Fruit fly (Drosophila melanogaster) whole organism, embryonic: Measurements from ENCODE around the gene Pif1.

Experiments
- Atf3 ChIP-seq: fragments of 200-800 bp; sonication (Bioruptor generic); optimal IDR thresholded peaks from 3 replicates; lab custom pipeline; 2016; ENCODE audit warnings: missing biosample characterization, missing genetic modification characterization
- BtbVII ChIP-seq: fragments of 200-800 bp; sonication (Bioruptor generic); optimal IDR thresholded peaks from 3 replicates; lab custom pipeline; 2017; ENCODE audit warnings: missing biosample characterization, mild to moderate bottlenecking, missing genetic modification characterization
- CG12659 ChIP-seq: fragments of 200-800 bp; sonication (Bioruptor generic); optimal IDR thresholded peaks from 3 replicates; lab custom pipeline; 2017; ENCODE audit warnings: mild to moderate bottlenecking, missing biosample characterization, missing genetic modification reagents, missing genetic modification characterization
- CG12744 ChIP-seq: fragments of 200-800 bp; sonication (Bioruptor generic); optimal IDR thresholded peaks from 2 replicates; lab custom pipeline; 2016; ENCODE audit warnings: missing biosample characterization, missing genetic modification characterization
- CG13424 ChIP-seq: fragments of 200-800 bp; sonication (Bioruptor generic); optimal IDR thresholded peaks from 2 replicates; lab custom pipeline; 2019; ENCODE audit warnings: missing biosample characterization, mild to moderate bottlenecking, missing genetic modification characterization, moderate library complexity
- CG15514 ChIP-seq: fragments of 200-800 bp; sonication (Bioruptor generic); optimal IDR thresholded peaks from 3 replicates; lab custom pipeline; 2017; ENCODE audit warnings: missing biosample characterization, missing genetic modification characterization, mild to moderate bottlenecking, moderate library complexity, missing genetic modification reagents
- CG18764 ChIP-seq: fragments of 200-800 bp; sonication (Bioruptor generic); optimal IDR thresholded peaks from 3 replicates; lab custom pipeline; 2016; ENCODE audit warnings: missing biosample characterization, missing genetic modification characterization
- CG2116 ChIP-seq: fragments of 200-800 bp; sonication (Bioruptor generic); optimal IDR thresholded peaks from 3 replicates; lab custom pipeline; 2018; ENCODE audit warnings: missing biosample characterization, mild to moderate bottlenecking, missing genetic modification characterization
- CG31441 ChIP-seq: fragments of 200-800 bp; sonication (Bioruptor generic); IDR thresholded peaks from 2 replicates; pipeline ENCODE4 v1.3.6; 2022; ENCODE audit warnings: missing biosample characterization, missing genetic modification characterization
- CG34224 ChIP-seq: fragments of 200-800 bp; sonication (Bioruptor generic); IDR thresholded peaks from 3 replicates; pipeline ENCODE4 v1.3.6; 2022; ENCODE audit warnings: missing biosample characterization, missing genetic modification characterization; ENCODE audit not compliant: partially characterized antibody
- CG3726 ChIP-seq: fragments of 200-800 bp; sonication (Bioruptor generic); IDR thresholded peaks from 3 replicates; pipeline ENCODE4, ENCODE4 v1.3.6; 2022; ENCODE audit warnings: missing biosample characterization, missing genetic modification characterization
- CG3838 ChIP-seq: fragments of 200-800 bp; sonication (Bioruptor generic); optimal IDR thresholded peaks from 3 replicates; lab custom pipeline; 2016; ENCODE audit warnings: missing biosample characterization, missing genetic modification characterization
- CG6791 ChIP-seq: fragments of 200-800 bp; sonication (Bioruptor generic); IDR thresholded peaks from 3 replicates; pipeline ENCODE4 v1.3.6; 2022; ENCODE audit warnings: missing biosample characterization, missing genetic modification characterization; ENCODE audit not compliant: partially characterized antibody
- CG7357 ChIP-seq: fragments of 200-800 bp; sonication (Bioruptor generic); IDR thresholded peaks from 3 replicates; pipeline ENCODE4 v1.3.6; 2022; ENCODE audit warnings: missing biosample characterization, missing genetic modification characterization
- CG7786 ChIP-seq: fragments of 200-800 bp; sonication (Bioruptor generic); optimal IDR thresholded peaks from 2 replicates; lab custom pipeline; 2016; ENCODE audit warnings: missing biosample characterization, missing genetic modification characterization
- CG8924 ChIP-seq: fragments of 200-800 bp; optimal IDR thresholded peaks from 3 replicates; lab custom pipeline; 2019; ENCODE audit warnings: missing biosample characterization, mild to moderate bottlenecking, missing genetic modification characterization, moderate library complexity
- CG8944 ChIP-seq: fragments of 200-800 bp; sonication (Bioruptor generic); optimal IDR thresholded peaks from 3 replicates; lab custom pipeline; 2016; ENCODE audit warnings: missing biosample characterization, missing genetic modification characterization
- CG9437 ChIP-seq: fragments of 200-800 bp; sonication (Bioruptor generic); optimal IDR thresholded peaks from 2 replicates; lab custom pipeline; 2018; ENCODE audit warnings: missing biosample characterization, mild to moderate bottlenecking, missing genetic modification characterization
- CoRest ChIP-seq: fragments of 200-800 bp; sonication (Bioruptor generic); optimal IDR thresholded peaks from 3 replicates; lab custom pipeline; 2018; ENCODE audit warnings: missing biosample characterization, mild to moderate bottlenecking, missing genetic modification characterization, moderate library complexity
- Drgx ChIP-seq: fragments of 200-800 bp; sonication (Bioruptor generic); IDR thresholded peaks from 2 replicates; pipeline ENCODE4 v1.3.6; 2022; ENCODE audit warnings: missing biosample characterization, missing genetic modification characterization
- Ets97D ChIP-seq: fragments of 200-800 bp; sonication (Bioruptor generic); optimal IDR thresholded peaks from 3 replicates; lab custom pipeline; 2016; ENCODE audit warnings: missing biosample characterization, missing genetic modification characterization
- HLHmδ ChIP-seq: fragments of 200-800 bp; sonication (Bioruptor generic); optimal IDR thresholded peaks from 2 replicates; lab custom pipeline; 2018; ENCODE audit warnings: missing biosample characterization, mild to moderate bottlenecking, missing genetic modification characterization, moderate library complexity
- HmgD ChIP-seq: fragments of 200-800 bp; sonication (Bioruptor generic); optimal IDR thresholded peaks from 3 replicates; lab custom pipeline; 2016; ENCODE audit warnings: missing biosample characterization, missing genetic modification characterization
- HmgZ ChIP-seq: fragments of 200-800 bp; sonication (Bioruptor generic); optimal IDR thresholded peaks from 2 replicates; lab custom pipeline; 2018; ENCODE audit warnings: missing biosample characterization, mild to moderate bottlenecking, missing genetic modification characterization
- MBD-R2 ChIP-seq: fragments of 200-800 bp; sonication (Bioruptor generic); IDR thresholded peaks from 2 replicates; pipeline ENCODE4 v1.3.6; 2022; ENCODE audit warnings: missing biosample characterization, missing genetic modification characterization
- Sin3A ChIP-seq: fragments of >200 bp; optimal IDR thresholded peaks from 2 replicates; lab custom pipeline; 2018
- Sox102F ChIP-seq: fragments of 200-800 bp; sonication (Bioruptor generic); optimal IDR thresholded peaks from 2 replicates; lab custom pipeline; 2018; ENCODE audit warnings: missing biosample characterization, mild to moderate bottlenecking, missing genetic modification characterization, moderate library complexity
- Trl ChIP-seq, 3 experiments: fragments of >200 bp in 2 of 3; fragments of 200-800 bp in 1 of 3; sonication (Bioruptor generic) in 1 of 3; optimal IDR thresholded peaks; 2 replicates in 1 of 3; 3 replicates in 2 of 3; lab custom pipeline; 2016 to 2017; ENCODE audit warnings: missing biosample characterization in 1 of 3, missing genetic modification characterization in 1 of 3
- YL-1 ChIP-seq: fragments of 200-800 bp; sonication (Bioruptor generic); optimal IDR thresholded peaks from 3 replicates; lab custom pipeline; 2017; ENCODE audit warnings: missing biosample characterization, mild to moderate bottlenecking, missing genetic modification characterization
- bbx ChIP-seq: fragments of 200-800 bp; sonication (Bioruptor generic); IDR thresholded peaks from 2 replicates; pipeline ENCODE4 v1.3.6; 2022; ENCODE audit warnings: missing biosample characterization, missing genetic modification characterization; ENCODE audit not compliant: partially characterized antibody
- bigmax ChIP-seq: fragments of 200-800 bp; sonication (Bioruptor generic); optimal IDR thresholded peaks from 2 replicates; lab custom pipeline; 2018; ENCODE audit warnings: missing biosample characterization, mild to moderate bottlenecking, missing genetic modification characterization
- btn ChIP-seq: fragments of 200-800 bp; sonication (Bioruptor generic); optimal IDR thresholded peaks from 2 replicates; lab custom pipeline; 2016; ENCODE audit warnings: missing biosample characterization, missing genetic modification characterization
- cas ChIP-seq: fragments of 200-800 bp; sonication (Bioruptor generic); IDR thresholded peaks from 2 replicates; pipeline ENCODE4 v1.3.6; 2022; ENCODE audit warnings: missing biosample characterization, missing genetic modification characterization
- cato ChIP-seq: fragments of 200-800 bp; sonication (Bioruptor generic); optimal IDR thresholded peaks from 2 replicates; lab custom pipeline; 2016; ENCODE audit warnings: missing biosample characterization, missing genetic modification characterization, borderline replicate concordance
- corto ChIP-seq: fragments of 200-800 bp; sonication (Bioruptor generic); optimal IDR thresholded peaks from 2 replicates; lab custom pipeline; 2016; ENCODE audit warnings: missing biosample characterization, mild to moderate bottlenecking, missing genetic modification characterization, moderate library complexity
- gcm ChIP-seq: fragments of 200-800 bp; sonication (Bioruptor generic); optimal IDR thresholded peaks from 2 replicates; lab custom pipeline; 2019; ENCODE audit warnings: missing biosample characterization, mild to moderate bottlenecking, missing genetic modification characterization, moderate library complexity
- gfzf ChIP-seq: fragments of 200-800 bp; sonication (Bioruptor generic); optimal IDR thresholded peaks from 2 replicates; lab custom pipeline; 2016; ENCODE audit warnings: missing biosample characterization, mild to moderate bottlenecking, missing genetic modification characterization, moderate library complexity
- gsb ChIP-seq: fragments of 200-800 bp; sonication (Bioruptor generic); IDR thresholded peaks from 2 replicates; pipeline ENCODE4 v1.3.6; 2022; ENCODE audit warnings: missing biosample characterization, missing genetic modification characterization
- hbn ChIP-seq: fragments of 200-800 bp; sonication (Bioruptor generic); IDR thresholded peaks from 2 replicates; pipeline ENCODE4 v1.3.6; 2022; ENCODE audit warnings: missing biosample characterization, missing genetic modification characterization; ENCODE audit not compliant: partially characterized antibody
- jing ChIP-seq: fragments of 200-800 bp; sonication (Bioruptor generic); optimal IDR thresholded peaks from 2 replicates; lab custom pipeline; 2018; ENCODE audit warnings: missing biosample characterization, mild to moderate bottlenecking, missing genetic modification characterization
- lilli ChIP-seq: fragments of 200-800 bp; sonication (Bioruptor generic); optimal IDR thresholded peaks from 3 replicates; lab custom pipeline; 2016; ENCODE audit warnings: missing biosample characterization, missing genetic modification characterization
- nerfin-1 ChIP-seq: fragments of 200-800 bp; sonication (Bioruptor generic); optimal IDR thresholded peaks from 3 replicates; lab custom pipeline; 2019; ENCODE audit warnings: missing biosample characterization, mild to moderate bottlenecking, missing genetic modification characterization, moderate library complexity
- nmo ChIP-seq: fragments of 200-800 bp; sonication (Bioruptor generic); optimal IDR thresholded peaks from 2 replicates; lab custom pipeline; 2018; ENCODE audit warnings: missing biosample characterization, mild to moderate bottlenecking, missing genetic modification characterization, moderate library complexity
- org-1 ChIP-seq: fragments of 200-800 bp; sonication (Bioruptor generic); optimal IDR thresholded peaks from 2 replicates; lab custom pipeline; 2017; ENCODE audit warnings: missing biosample characterization, missing genetic modification characterization
- pfk ChIP-seq: fragments of 200-800 bp; sonication (Bioruptor generic); optimal IDR thresholded peaks from 2 replicates; lab custom pipeline; 2018; ENCODE audit warnings: missing biosample characterization, mild to moderate bottlenecking, missing genetic modification characterization, moderate library complexity
- ro ChIP-seq: fragments of 200-800 bp; sonication (Bioruptor generic); IDR thresholded peaks from 2 replicates; pipeline ENCODE4 v1.3.6; 2022; ENCODE audit warnings: missing biosample characterization, missing genetic modification characterization
- sens ChIP-seq: fragments of 200-800 bp; sonication (Bioruptor generic); peaks from one replicate; lab custom pipeline; 2016; ENCODE audit warnings: missing biosample characterization, missing genetic modification characterization
- tup ChIP-seq: fragments of 200-800 bp; sonication (Bioruptor generic); optimal IDR thresholded peaks from 2 replicates; lab custom pipeline; 2016; ENCODE audit warnings: missing biosample characterization, mild to moderate bottlenecking, missing genetic modification characterization, moderate library complexity
- vvl ChIP-seq: fragments of 200-800 bp; sonication (Bioruptor generic); IDR thresholded peaks from 2 replicates; pipeline ENCODE4 v1.3.6; 2022; ENCODE audit warnings: missing biosample characterization, missing genetic modification characterization

The Pif1 gene

DNA sequence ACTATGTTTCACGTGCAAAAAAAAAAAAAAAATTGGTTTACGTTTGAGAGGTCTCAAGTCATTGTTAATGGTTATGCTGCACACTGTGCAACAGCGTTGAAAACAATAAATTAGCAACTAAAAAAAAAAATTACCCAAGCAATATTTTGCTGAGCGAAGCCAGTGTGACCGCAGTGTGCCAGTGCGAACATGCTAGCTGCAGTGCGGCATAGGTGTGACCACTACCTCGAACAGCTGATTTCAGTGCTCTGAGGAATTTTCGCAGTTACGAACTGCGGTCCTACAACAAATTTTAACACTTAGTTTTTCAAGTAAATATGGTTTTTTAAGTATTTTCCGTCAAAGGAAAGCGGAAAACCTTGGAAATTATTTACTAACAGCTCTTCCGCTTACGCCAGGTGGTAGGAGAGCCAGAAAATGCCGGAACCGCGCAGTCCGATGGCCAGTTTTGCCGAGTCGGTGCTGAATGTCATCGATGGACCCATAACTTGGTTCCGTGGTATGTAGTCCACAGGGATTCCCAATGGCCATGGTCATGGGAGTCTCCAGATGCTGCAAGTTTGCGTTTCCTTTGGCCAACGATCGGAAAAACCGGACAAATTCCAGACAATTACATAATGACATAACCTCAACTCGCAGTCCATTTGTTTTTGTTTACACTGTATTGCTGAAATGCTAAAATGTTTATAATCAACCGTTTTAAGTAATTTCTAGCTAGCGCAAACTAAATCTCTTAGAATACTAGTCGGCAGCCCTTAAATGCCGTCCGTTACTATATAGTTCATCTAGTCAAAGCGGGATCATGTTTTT lies 3.7 kb downstream of the Pif1 start, which contains the start of the genes msl-2 and ND-PDSW (continued):
- peak; percentile 89 for TF ChIP-seq MBD-R2 (GFP tag; lab: Robert Waterston, UW)
- TF ChIP-seq tup (GFP tag; lab: Kevin White, UChicago): no peak
- peak; percentile 36 for TF ChIP-seq HmgD (GFP tag; lab: Kevin White, UChicago)
- no peak for TF ChIP-seq hbn
- TF ChIP-seq bigmax (GFP tag; lab: Kevin White, UChicago): peak; percentile 92
- TF ChIP-seq CG2116 (GFP tag; lab: Kevin White, UChicago): peak; percentile 51
- no peak for TF ChIP-seq lilli (GFP tag; lab: Kevin White, UChicago)
- no peak for TF ChIP-seq CG12744 (GFP tag; lab: Kevin White, UChicago)
- TF ChIP-seq BtbVII (GFP tag; lab: Kevin White, UChicago): no peak
- TF ChIP-seq CG18764 (GFP tag; lab: Kevin White, UChicago): no peak
- no peak for TF ChIP-seq CG8944 (GFP tag; lab: Kevin White, UChicago)
- no peak for TF ChIP-seq CG13424 (tag; lab: Kevin White, UChicago)
- peak; percentile 42; the same call in 1 of the 3 replicates for TF ChIP-seq CG6791
- no peak for TF ChIP-seq gcm (GFP tag; lab: Kevin White, UChicago)
- TF ChIP-seq bbx: peak; percentile 21; the same call in 1 of the 2 replicates
- TF ChIP-seq CG15514 (GFP tag; lab: Kevin White, UChicago): peak; percentile 42
- TF ChIP-seq nmo (GFP tag; lab: Kevin White, UChicago): peak; percentile 37
- TF ChIP-seq org-1 (GFP tag; lab: Kevin White, UChicago): no peak
- peak; percentile 35 for TF ChIP-seq CG8924 (tag; lab: Kevin White, UChicago)
- no peak for TF ChIP-seq cas (GFP tag; lab: Robert Waterston, UW)
- TF ChIP-seq jing (GFP tag; lab: Kevin White, UChicago): no peak
- no peak for TF ChIP-seq cato (GFP tag; lab: Kevin White, UChicago)
- TF ChIP-seq HmgZ (tag; lab: Kevin White, UChicago): peak; percentile 41
- TF ChIP-seq CG3726 (GFP tag; lab: Robert Waterston, UW): no peak
- TF ChIP-seq CG7786: no peak
- 0 out of 2 replicates have a peak, but pooled peaks have one; percentile 22 for TF ChIP-seq Drgx (GFP tag; lab: Robert Waterston, UW)
- peak; percentile 62 for TF ChIP-seq CG12659 (GFP tag; lab: Kevin White, UChicago)
- no peak for TF ChIP-seq btn (GFP tag; lab: Kevin White, UChicago)
- TF ChIP-seq corto: no peak
- TF ChIP-seq nerfin-1 (tag; lab: Kevin White, UChicago): peak; percentile 19
- peak; percentile 20 for TF ChIP-seq Ets97D
- no peak for TF ChIP-seq Atf3
- TF ChIP-seq Trl (optimal IDR thresholded peaks at IDR 0.05; lab: Kevin White, UChicago): no peak
- no peak for TF ChIP-seq Trl (GFP tag; optimal IDR thresholded peaks at IDR 0.05; lab: Kevin White, UChicago)
- peak; percentile 22 for TF ChIP-seq HLHmδ (GFP tag; lab: Kevin White, UChicago)
- TF ChIP-seq Sin3A: peak; percentile 74
- peak; percentile 92 for TF ChIP-seq CG7357
- TF ChIP-seq Sox102F (GFP tag; lab: Kevin White, UChicago): no peak
- TF ChIP-seq vvl (GFP tag; lab: Robert Waterston, UW): no peak
- no peak for TF ChIP-seq ro
- TF ChIP-seq pfk (GFP tag; lab: Kevin White, UChicago): no peak
- TF ChIP-seq gsb: no peak
- TF ChIP-seq CoRest (tag; lab: Kevin White, UChicago): no peak
- peak; percentile 85 for TF ChIP-seq YL-1 (GFP tag; lab: Kevin White, UChicago)
- TF ChIP-seq CG34224: 0 out of 3 replicates have a peak, but pooled peaks have one; percentile 10
- TF ChIP-seq gfzf: peak; percentile 98
- TF ChIP-seq CG31441: no peak
- TF ChIP-seq CG9437 (GFP tag; lab: Kevin White, UChicago): peak; percentile 51
- no peak for TF ChIP-seq CG3838 (GFP tag; lab: Kevin White, UChicago)
- peak; percentile 43 for TF ChIP-seq sens (GFP tag; lab: Kevin White, UChicago)
